Fruit fly (Drosophila melanogaster) whole organism, adult: Measurements from ENCODE around the gene mGluR.

ENCODE experiments used
- CG11617 ChIP-seq: fragments of 200-800 bp; sonication (Bioruptor generic); optimal IDR thresholded peaks from 2 replicates; lab custom pipeline; 2017; ENCODE audit warnings: mild to moderate bottlenecking, missing biosample characterization, missing genetic modification reagents, missing genetic modification characterization
- CG12768 ChIP-seq: fragments of 200-800 bp; sonication (Bioruptor generic); optimal IDR thresholded peaks from 2 replicates; lab custom pipeline; 2017; ENCODE audit warnings: missing biosample characterization, missing genetic modification characterization, mild to moderate bottlenecking, moderate library complexity, missing genetic modification reagents
- CG14711 ChIP-seq: fragments of 200-800 bp; sonication (Bioruptor generic); optimal IDR thresholded peaks from 2 replicates; lab custom pipeline; 2018; ENCODE audit warnings: missing biosample characterization, mild to moderate bottlenecking, missing genetic modification characterization, moderate library complexity
- CG1620 ChIP-seq: fragments of 200-800 bp; sonication (Bioruptor generic); optimal IDR thresholded peaks from 2 replicates; lab custom pipeline; 2016; ENCODE audit warnings: missing biosample characterization, missing genetic modification characterization
- CG33017 ChIP-seq: fragments of 200-800 bp; sonication (Bioruptor generic); optimal IDR thresholded peaks from 2 replicates; lab custom pipeline; 2018; ENCODE audit warnings: missing biosample characterization, mild to moderate bottlenecking, missing genetic modification characterization, moderate library complexity
- CG7101 ChIP-seq: fragments of 200-800 bp; sonication (Bioruptor generic); optimal IDR thresholded peaks from 2 replicates; lab custom pipeline; 2018; ENCODE audit warnings: missing biosample characterization, mild to moderate bottlenecking, missing genetic modification characterization, moderate library complexity
- Clk ChIP-seq: fragments of 200-800 bp; sonication (Bioruptor generic); optimal IDR thresholded peaks from 2 replicates; lab custom pipeline; 2017; ENCODE audit warnings: missing biosample characterization, missing genetic modification characterization
- Crg-1 ChIP-seq: fragments of 200-800 bp; sonication (Bioruptor generic); optimal IDR thresholded peaks from 2 replicates; lab custom pipeline; 2016; ENCODE audit warnings: missing biosample characterization, missing genetic modification characterization
- Hr96 ChIP-seq: fragments of 200-800 bp; sonication (Bioruptor generic); optimal IDR thresholded peaks from 2 replicates; lab custom pipeline; 2016; ENCODE audit warnings: missing biosample characterization, missing genetic modification characterization
- Mnt ChIP-seq: fragments of 200-800 bp; sonication (Bioruptor generic); optimal IDR thresholded peaks from 2 replicates; lab custom pipeline; 2016; ENCODE audit warnings: missing biosample characterization, mild to moderate bottlenecking, missing genetic modification characterization
- kay ChIP-seq: fragments of 200-800 bp; sonication (Bioruptor generic); peaks from one replicate; lab custom pipeline; 2016; ENCODE audit warnings: missing biosample characterization, missing genetic modification characterization, borderline replicate concordance
- ovo ChIP-seq: fragments of 200-800 bp; sonication (Bioruptor generic); optimal IDR thresholded peaks from 2 replicates; lab custom pipeline; 2016; ENCODE audit warnings: missing biosample characterization, missing genetic modification characterization
- tj ChIP-seq: fragments of 200-800 bp; sonication (Bioruptor generic); optimal IDR thresholded peaks from 3 replicates; lab custom pipeline; 2017; ENCODE audit warnings: missing biosample characterization, mild to moderate bottlenecking, missing genetic modification characterization, moderate library complexity
- toe ChIP-seq: fragments of 200-800 bp; sonication (Bioruptor generic); optimal IDR thresholded peaks from 2 replicates; lab custom pipeline; 2016; ENCODE audit warnings: missing biosample characterization, missing genetic modification characterization

dm6 chr4:937119-937518 lies 500 bp downstream of the mGluR start:
- TF ChIP-seq tj (no peak), Crg-1 (GFP tag; lab: Kevin White, UChicago) (no peak), toe (GFP tag; lab: Kevin White, UChicago) (no peak), kay (GFP tag; lab: Kevin White, UChicago) (no peak), CG14711 (tag; lab: Kevin White, UChicago) (no peak), CG11617 (GFP tag; lab: Kevin White, UChicago) (no peak), CG12768 (GFP tag; lab: Kevin White, UChicago) (no peak), ovo (GFP tag; lab: Kevin White, UChicago) (no peak), Clk (GFP tag; lab: Kevin White, UChicago) (no peak), CG1620 (GFP tag; lab: Kevin White, UChicago) (no peak), CG33017 (tag; lab: Kevin White, UChicago) (no peak), CG7101 (tag; lab: Kevin White, UChicago) (no peak), Mnt (GFP tag; lab: Kevin White, UChicago) (no peak), Hr96 (GFP tag; lab: Kevin White, UChicago) (no peak)
